Fruit fly (Drosophila melanogaster): ENCODE measurements around the gene Spp.

Gene Spp

dm6 chr2L:544444-545179 is at the start of gene Spp, which contains the start of gene nAChRbeta3:
Spp (minus strand) TSS chr2L:544653.
nAChRbeta3 (plus strand) TSS chr2L:545129.
- TF ChIP-seq fu2 (GFP tag; optimal IDR thresholded peaks at IDR 0.05) (peak; percentile 4), zfh2 (GFP tag; optimal IDR thresholded peaks at IDR 0.05) (no peak), sob (GFP tag; IDR thresholded peaks at IDR 0.05) (0 out of 2 replicates have a peak, but pooled peaks have one; percentile 12), Doc3 (GFP tag; IDR thresholded peaks at IDR 0.05; ENCODE audit: partially characterized antibody) (peak; percentile 39; the same call in 1 of the 3 replicates), stwl (tag; optimal IDR thresholded peaks at IDR 0.05) (peak; percentile 29), hbn (GFP tag; IDR thresholded peaks at IDR 0.05; ENCODE audit: partially characterized antibody) (peak; percentile 60; the same call in 1 of the 2 replicates), crol (GFP tag; IDR thresholded peaks at IDR 0.05) (peak; percentile 69), amos (GFP tag; IDR thresholded peaks at IDR 0.05; ENCODE audit: partially characterized antibody) (peak; percentile 69; the same call in 1 of the 2 replicates), CG18764 (GFP tag; optimal IDR thresholded peaks at IDR 0.05) (no peak), CG30431 (GFP tag; optimal IDR thresholded peaks at IDR 0.05) (no peak), mirr (GFP tag; optimal IDR thresholded peaks at IDR 0.05) (no peak), sna (GFP tag; IDR thresholded peaks at IDR 0.05; ENCODE audit: partially characterized antibody) (peak; percentile 58), row (GFP tag; IDR thresholded peaks at IDR 0.05) (peak; percentile 13; the same call in 1 of the 3 replicates), Scr (GFP tag; IDR thresholded peaks at IDR 0.05; ENCODE audit: partially characterized antibody) (peak; percentile 52), eyg (GFP tag; optimal IDR thresholded peaks at IDR 0.05) (no peak), CG2129 (GFP tag; IDR thresholded peaks at IDR 0.05; ENCODE audit: partially characterized antibody) (0 out of 2 replicates have a peak, but pooled peaks have one; percentile 14), MESR4 (GFP tag; optimal IDR thresholded peaks at IDR 0.05) (peak; percentile 89), Ets97D (GFP tag; optimal IDR thresholded peaks at IDR 0.05) (peak; percentile 42), CG34422 (GFP tag; IDR thresholded peaks at IDR 0.05) (peak; percentile 73; the same call in 1 of the 3 replicates), CG2116 (GFP tag; optimal IDR thresholded peaks at IDR 0.05) (peak; percentile 68), sens (GFP tag) (peak; percentile 87), TFAM (GFP tag; optimal IDR thresholded peaks at IDR 0.05) (no peak), Myb (GFP tag; optimal IDR thresholded peaks at IDR 0.05) (peak; percentile 98), CG14860 (GFP tag; IDR thresholded peaks at IDR 0.05; ENCODE audit: partially characterized antibody) (0 out of 3 replicates have a peak, but pooled peaks have one; percentile 45), CG34224 (GFP tag; IDR thresholded peaks at IDR 0.05; ENCODE audit: partially characterized antibody) (peak; percentile 61), CG8388 (GFP tag; optimal IDR thresholded peaks at IDR 0.05) (no peak), chinmo (GFP tag; IDR thresholded peaks at IDR 0.05; ENCODE audit: partially characterized antibody) (peak; percentile 59; the same call in 1 of the 4 replicates), YL-1 (GFP tag; optimal IDR thresholded peaks at IDR 0.05) (peak; percentile 62), Kr (GFP tag; optimal IDR thresholded peaks at IDR 0.05) (no peak), inv (GFP tag; IDR thresholded peaks at IDR 0.05; ENCODE audit: partially characterized antibody) (peak; percentile 22; the same call in 1 of the 2 replicates), Bgb (GFP tag; IDR thresholded peaks at IDR 0.05; ENCODE audit: partially characterized antibody) (peak; percentile 59), CG18476 (GFP tag; optimal IDR thresholded peaks at IDR 0.05) (no peak), sug (tag; optimal IDR thresholded peaks at IDR 0.05) (peak; percentile 56), knrl (GFP tag; IDR thresholded peaks at IDR 0.05; ENCODE audit: partially characterized antibody) (0 out of 3 replicates have a peak, but pooled peaks have one; percentile 37), CG3847 (GFP tag; IDR thresholded peaks at IDR 0.05) (no peak), CG4854 (GFP tag; optimal IDR thresholded peaks at IDR 0.05) (no peak), CG9797 (GFP tag; optimal IDR thresholded peaks at IDR 0.05) (peak; percentile 79), CG17186 (GFP tag; optimal IDR thresholded peaks at IDR 0.05) (peak; percentile 83), unc-4 (GFP tag; IDR thresholded peaks at IDR 0.05; ENCODE audit: partially characterized antibody) (peak; percentile 61), vvl (GFP tag; IDR thresholded peaks at IDR 0.05) (0 out of 2 replicates have a peak, but pooled peaks have one; percentile 12), nerfin-2 (GFP tag; IDR thresholded peaks at IDR 0.05; ENCODE audit: partially characterized antibody) (peak; percentile 51; the same call in 1 of the 2 replicates), E2f2 (GFP tag; IDR thresholded peaks at IDR 0.05) (peak; percentile 74), Nf-YC (tag; optimal IDR thresholded peaks at IDR 0.05) (peak; percentile 20), dm (GFP tag; optimal IDR thresholded peaks at IDR 0.05) (peak; percentile 32), CTCF (GFP tag; optimal IDR thresholded peaks at IDR 0.05) (peak; percentile 22), CG17328 (GFP tag; IDR thresholded peaks at IDR 0.05) (peak; percentile 17; the same call in 1 of the 2 replicates), Dll (GFP tag; IDR thresholded peaks at IDR 0.05; ENCODE audit: partially characterized antibody) (peak; percentile 72)

Measured in whole organism, embryonic.